Worm (Caenorhabditis elegans) whole organism, L1 larva: Measurements from ENCODE around the gene lips-1.

Source experiments
- ceh-63 ChIP-seq: fragments of 200-800 bp; sonication (Bioruptor generic); optimal IDR thresholded peaks from 2 replicates; lab custom pipeline; 2018; ENCODE audit warnings: mild to moderate bottlenecking, missing genetic modification characterization, missing compliant biosample characterization
- egl-27 ChIP-seq, 2 experiments: fragments of 150-350 bp in 1 of 2; sonication (generic microtip); optimal IDR thresholded peaks; 3 replicates each; lab custom pipeline; 2017 to 2018; ENCODE audit warnings: missing biosample characterization in 2 of 2, missing genetic modification characterization in 2 of 2, missing genetic modification reagents in 2 of 2
- fos-1 ChIP-seq: fragments of 150-350 bp; optimal IDR thresholded peaks from 2 replicates; lab custom pipeline; 2014; ENCODE audit warnings: missing biosample characterization, missing genetic modification characterization
- lin-14 ChIP-seq: fragments of 200-800 bp; sonication (Bioruptor generic); optimal IDR thresholded peaks from 2 replicates; lab custom pipeline; 2018; ENCODE audit warnings: mild to moderate bottlenecking, missing genetic modification characterization, moderate library complexity, missing compliant biosample characterization
- lsy-2 ChIP-seq, 2 experiments: fragments of 150-350 bp; optimal IDR thresholded peaks; 2 replicates each; lab custom pipeline; 2014; ENCODE audit warnings: missing biosample characterization in 2 of 2, missing genetic modification characterization in 2 of 2
- nhr-20 ChIP-seq: sonication (generic microtip); optimal IDR thresholded peaks from 2 replicates; lab custom pipeline; 2016; ENCODE audit warnings: mild to moderate bottlenecking, missing genetic modification characterization, missing compliant biosample characterization
- nhr-28 ChIP-seq: fragments of 150-350 bp; optimal IDR thresholded peaks from 2 replicates; lab custom pipeline; 2014; ENCODE audit warnings: missing biosample characterization, missing genetic modification characterization
- pag-3 ChIP-seq: sonication (generic microtip); optimal IDR thresholded peaks from 2 replicates; lab custom pipeline; 2017; ENCODE audit warnings: missing genetic modification characterization, mild to moderate bottlenecking, missing compliant biosample characterization, antibody characterized with exemption, borderline replicate concordance; ENCODE audit not compliant: insufficient read depth
- snpc-4 ChIP-seq: fragments of 150-350 bp; optimal IDR thresholded peaks from 2 replicates; lab custom pipeline; 2014; ENCODE audit warnings: missing biosample characterization, missing genetic modification characterization
- sptf-1 ChIP-seq: fragments of 150-350 bp; optimal IDR thresholded peaks from 2 replicates; lab custom pipeline; 2014; ENCODE audit warnings: missing biosample characterization, missing genetic modification characterization

DNA sequence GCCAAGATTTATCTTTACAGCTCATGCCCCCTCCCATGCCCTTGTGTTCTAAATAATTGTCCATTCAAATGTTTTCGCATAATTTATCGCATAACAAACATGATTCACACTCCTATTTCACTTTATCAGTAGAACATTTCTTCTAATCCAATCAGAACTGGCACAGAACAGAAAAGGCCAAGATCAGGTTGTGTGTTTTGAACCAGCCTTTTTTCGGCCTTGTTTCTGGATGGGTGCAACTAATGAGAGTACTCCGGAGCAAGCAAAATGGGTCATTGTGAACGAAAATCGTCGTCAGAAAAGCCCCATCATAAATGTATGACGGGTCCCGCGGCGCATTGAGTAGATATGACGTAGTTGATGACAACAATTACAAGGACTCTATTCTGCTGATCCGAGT, 1.4 kb upstream of the lips-1 start:
- TF ChIP-seq lsy-2 (tag; optimal IDR thresholded peaks at IDR 0.05; lab: Kevin White, UChicago) = no peak
- no peak for TF ChIP-seq nhr-20 (tag; lab: Kevin White, UChicago)
- TF ChIP-seq snpc-4 (tag; lab: Kevin White, UChicago) = no peak
- TF ChIP-seq egl-27 (tag; optimal IDR thresholded peaks at IDR 0.05; lab: Kevin White, UChicago) = no peak
- no peak for TF ChIP-seq lin-14 (GFP tag; lab: Kevin White, UChicago)
- no peak for TF ChIP-seq nhr-28
- no peak for TF ChIP-seq ceh-63 (GFP tag; lab: Kevin White, UChicago)
- no peak for TF ChIP-seq pag-3 (tag; lab: Kevin White, UChicago)
- TF ChIP-seq sptf-1 (tag; lab: Kevin White, UChicago) = no peak
- no peak for TF ChIP-seq fos-1
